Worm (Caenorhabditis elegans) whole organism, midembryonic: ENCODE data around the gene ZK688.9.

Experiments used
- T22C8.4 ChIP-seq: fragments of 200-800 bp; sonication (Bioruptor generic); IDR thresholded peaks from 2 replicates; pipeline ENCODE4 v1.3.6; 2022; ENCODE audit warnings: missing genetic modification characterization, missing compliant biosample characterization
- cog-1 ChIP-seq: sonication (generic microtip); optimal IDR thresholded peaks from 2 replicates; lab custom pipeline; 2016; ENCODE audit warnings: missing genetic modification characterization, missing compliant biosample characterization
- flt-1 ChIP-seq: fragments of 200-800 bp; sonication (Bioruptor generic); IDR thresholded peaks from 2 replicates; pipeline ENCODE4 v1.3.6; 2022; ENCODE audit warnings: missing genetic modification characterization, missing compliant biosample characterization
- klf-2 ChIP-seq: fragments of 200-800 bp; sonication (Bioruptor generic); conservative IDR thresholded peaks from 2 replicates; pipeline ENCODE4 v1.3.6; 2022; ENCODE audit warnings: missing genetic modification reagents, missing genetic modification characterization, missing compliant biosample characterization
- med-1 ChIP-seq: sonication (generic microtip); optimal IDR thresholded peaks from 2 replicates; lab custom pipeline; 2017; ENCODE audit warnings: missing genetic modification characterization, mild to moderate bottlenecking, missing compliant biosample characterization, antibody characterized with exemption, missing genetic modification reagents; ENCODE audit not compliant: insufficient read depth
- ref-1 ChIP-seq: fragments of 200-800 bp; sonication (Bioruptor generic); conservative IDR thresholded peaks from 2 replicates; pipeline ENCODE4 v1.3.6; 2022; ENCODE audit warnings: missing genetic modification reagents, missing genetic modification characterization, missing compliant biosample characterization
- tab-1 ChIP-seq: fragments of 200-800 bp; sonication (Bioruptor generic); IDR thresholded peaks from 2 replicates; pipeline ENCODE4 v1.3.6; 2022; ENCODE audit warnings: missing genetic modification characterization, missing compliant biosample characterization
- ztf-29 ChIP-seq: fragments of 200-800 bp; sonication (Bioruptor generic); IDR thresholded peaks from 2 replicates; pipeline ENCODE4 v1.3.6; 2022; ENCODE audit warnings: missing genetic modification reagents, missing genetic modification characterization, missing compliant biosample characterization

DNA sequence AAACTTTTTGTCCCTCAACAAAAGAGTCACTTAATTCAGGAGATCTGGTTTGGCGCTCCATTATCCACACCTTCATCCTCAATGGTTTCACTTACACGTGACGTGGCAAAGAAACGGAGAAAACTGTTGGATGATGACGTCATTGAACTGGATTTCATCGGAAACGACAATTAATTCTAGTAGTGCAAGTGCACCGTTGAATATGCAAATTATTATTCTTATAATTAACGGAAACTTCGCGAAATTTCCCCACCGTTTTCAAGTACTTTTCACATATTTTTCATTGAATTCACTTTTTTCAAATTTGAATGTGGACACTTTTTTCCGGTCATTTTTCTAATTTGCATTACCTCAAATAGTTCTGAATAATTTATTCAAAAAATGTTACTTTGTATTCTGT, 26.5 kb upstream of the ZK688.9 start, which contains the start of gene ZK688.1:
- TF ChIP-seq ztf-29 (GFP tag; lab: Robert Waterston, UW) (no peak), klf-2 (GFP tag; lab: Robert Waterston, UW) (no peak), flt-1 (no peak), T22C8.4 (GFP tag; lab: Robert Waterston, UW) (no peak), ref-1 (GFP tag; lab: Robert Waterston, UW) (no peak), cog-1 (no peak), med-1 (GFP tag; lab: Kevin White, UChicago) (no peak), tab-1 (GFP tag; lab: Robert Waterston, UW) (no peak)
